Worm (Caenorhabditis elegans): ENCODE data around the gene F31E8.4.

F31E8.4 gene

ce11 chrII:6827388-6827787 lies 27.4 kb upstream of the F31E8.4 start:
- TF ChIP-seq ceh-34 (tag; optimal IDR thresholded peaks at IDR 0.05) (peak; percentile 51), ceh-30 (tag; optimal IDR thresholded peaks at IDR 0.05) (no peak), pqm-1 (tag; optimal IDR thresholded peaks at IDR 0.05) (no peak), sox-4 (tag; optimal IDR thresholded peaks at IDR 0.05) (no peak), hlh-15 (tag; optimal IDR thresholded peaks at IDR 0.05) (no peak), ceh-2 (tag; optimal IDR thresholded peaks at IDR 0.05) (peak; percentile 49), nfya-1 (tag; optimal IDR thresholded peaks at IDR 0.05) (peak; percentile 54), unc-55 (GFP tag; optimal IDR thresholded peaks at IDR 0.05) (peak; percentile 87), lim-6 (tag; optimal IDR thresholded peaks at IDR 0.05) (no peak), ets-4 (tag; optimal IDR thresholded peaks at IDR 0.05) (no peak), ama-1 (optimal IDR thresholded peaks at IDR 0.05) (no peak), C38D4.7 (GFP tag; optimal IDR thresholded peaks at IDR 0.05) (no peak), ceh-18 (tag; optimal IDR thresholded peaks at IDR 0.05) (peak; percentile 68), gmeb-2 (tag; optimal IDR thresholded peaks at IDR 0.05) (no peak), fkh-6 (tag; optimal IDR thresholded peaks at IDR 0.05) (no peak), hlh-8 (tag; optimal IDR thresholded peaks at IDR 0.05) (no peak), ahr-1 (tag; optimal IDR thresholded peaks at IDR 0.05) (no peak), ceh-6 (GFP tag; optimal IDR thresholded peaks at IDR 0.05) (no peak), K02D7.2 (tag; optimal IDR thresholded peaks at IDR 0.05) (no peak), hlh-13 (GFP tag; optimal IDR thresholded peaks at IDR 0.05) (no peak), unc-3 (GFP tag; conservative IDR thresholded peaks at IDR 0.05) (no peak), unc-3 (tag; optimal IDR thresholded peaks at IDR 0.05) (no peak), ref-2 (tag; optimal IDR thresholded peaks at IDR 0.05) (peak; percentile 62), elt-4 (tag; optimal IDR thresholded peaks at IDR 0.05) (no peak), ceh-31 (tag; optimal IDR thresholded peaks at IDR 0.05) (peak; percentile 73), ceh-14 (tag; optimal IDR thresholded peaks at IDR 0.05) (peak; percentile 68), tbx-7 (tag; optimal IDR thresholded peaks at IDR 0.05) (no peak), hlh-6 (tag; optimal IDR thresholded peaks at IDR 0.05) (no peak), syd-9 (tag; optimal IDR thresholded peaks at IDR 0.05) (no peak), npax-4 (tag; optimal IDR thresholded peaks at IDR 0.05) (no peak), Y22D7AL.16 (tag; optimal IDR thresholded peaks at IDR 0.05) (no peak), sox-2 (GFP tag; IDR thresholded peaks at IDR 0.05) (no peak), pha-4 (tag; optimal IDR thresholded peaks at IDR 0.05) (no peak), ttx-3 (tag; optimal IDR thresholded peaks at IDR 0.05) (peak; percentile 16), C08G9.2 (tag; optimal IDR thresholded peaks at IDR 0.05) (no peak), zip-5 (tag; optimal IDR thresholded peaks at IDR 0.05) (no peak), pag-3 (tag; optimal IDR thresholded peaks at IDR 0.05; ENCODE audit: borderline replicate concordance) (no peak), dmd-4 (tag; optimal IDR thresholded peaks at IDR 0.05; ENCODE audit: borderline replicate concordance) (peak; percentile 50), pha-2 (tag; optimal IDR thresholded peaks at IDR 0.05) (no peak), nhr-232 (tag; optimal IDR thresholded peaks at IDR 0.05) (no peak), lin-11 (tag; optimal IDR thresholded peaks at IDR 0.05) (no peak), nhr-11 (tag; optimal IDR thresholded peaks at IDR 0.05) (no peak), ceh-22 (tag; optimal IDR thresholded peaks at IDR 0.05) (no peak), unc-86 (tag; optimal IDR thresholded peaks at IDR 0.05) (no peak), pros-1 (tag; optimal IDR thresholded peaks at IDR 0.05) (peak; percentile 15), tbx-2 (tag; optimal IDR thresholded peaks at IDR 0.05) (peak; percentile 81), ceh-45 (GFP tag; IDR thresholded peaks at IDR 0.05) (no peak), che-1 (tag; optimal IDR thresholded peaks at IDR 0.05) (no peak), ztf-16 (tag; optimal IDR thresholded peaks at IDR 0.05) (no peak), T23F11.4 (GFP tag; optimal IDR thresholded peaks at IDR 0.05) (no peak), dve-1 (tag; optimal IDR thresholded peaks at IDR 0.05) (no peak), hlh-30 (tag; optimal IDR thresholded peaks at IDR 0.05; ENCODE audit: insufficient read depth) (no peak), odd-2 (tag; optimal IDR thresholded peaks at IDR 0.05) (no peak), K09A11.1 (tag; optimal IDR thresholded peaks at IDR 0.05; ENCODE audit: insufficient read depth) (no peak), sdc-2 (tag; optimal IDR thresholded peaks at IDR 0.05) (no peak)
